Fruit fly (Drosophila melanogaster) whole organism, embryonic: ENCODE results near the gene CG46439.

Experiments
- Ada2b ChIP-seq: fragments of 200-800 bp; sonication (Bioruptor generic); IDR thresholded peaks from 2 replicates; pipeline ENCODE4 v1.3.6; 2022; ENCODE audit warnings: missing biosample characterization, missing genetic modification characterization
- Awh ChIP-seq: fragments of 200-800 bp; sonication (Bioruptor generic); IDR thresholded peaks from 2 replicates; pipeline ENCODE4, ENCODE4 v1.3.6; 2022; ENCODE audit warnings: missing biosample characterization, missing genetic modification characterization
- B-H2 ChIP-seq: fragments of 200-800 bp; sonication (Bioruptor generic); optimal IDR thresholded peaks from 2 replicates; lab custom pipeline; 2018; ENCODE audit warnings: missing biosample characterization, mild to moderate bottlenecking, missing genetic modification characterization
- Bdp1 ChIP-seq: fragments of 200-800 bp; sonication (Bioruptor generic); optimal IDR thresholded peaks from 3 replicates; lab custom pipeline; 2016; ENCODE audit warnings: missing biosample characterization, missing genetic modification characterization
- C15 ChIP-seq: fragments of 200-800 bp; sonication (Bioruptor generic); IDR thresholded peaks from 3 replicates; pipeline ENCODE4 v1.3.6; 2022; ENCODE audit warnings: missing biosample characterization, missing genetic modification characterization
- CG10147 ChIP-seq: fragments of 200-800 bp; sonication (Bioruptor generic); optimal IDR thresholded peaks from 2 replicates; lab custom pipeline; 2019; ENCODE audit warnings: missing biosample characterization, mild to moderate bottlenecking, missing genetic modification characterization, moderate library complexity
- CG10366 ChIP-seq: fragments of 200-800 bp; sonication (Bioruptor generic); IDR thresholded peaks from 2 replicates; pipeline ENCODE4 v1.3.6; 2022; ENCODE audit warnings: missing biosample characterization, missing genetic modification characterization
- CG10462 ChIP-seq: fragments of 200-800 bp; sonication (Bioruptor generic); optimal IDR thresholded peaks from 2 replicates; lab custom pipeline; 2016; ENCODE audit warnings: missing biosample characterization, missing genetic modification characterization
- CG10565 ChIP-seq: fragments of 200-800 bp; sonication (Bioruptor generic); optimal IDR thresholded peaks from 3 replicates; lab custom pipeline; 2016; ENCODE audit warnings: missing biosample characterization, mild to moderate bottlenecking, missing genetic modification characterization
- CG11085 ChIP-seq: fragments of 200-800 bp; sonication (Bioruptor generic); IDR thresholded peaks from 2 replicates; pipeline ENCODE4 v1.3.6; 2022; ENCODE audit warnings: missing biosample characterization, missing genetic modification characterization
- CG11695 ChIP-seq: fragments of 200-800 bp; sonication (Bioruptor generic); IDR thresholded peaks from 3 replicates; pipeline ENCODE4 v1.3.6; 2022; ENCODE audit warnings: missing biosample characterization, missing genetic modification characterization
- CG13894 ChIP-seq: fragments of 200-800 bp; sonication (Bioruptor generic); optimal IDR thresholded peaks from 3 replicates; lab custom pipeline; 2018; ENCODE audit warnings: missing biosample characterization, mild to moderate bottlenecking, missing genetic modification characterization, moderate library complexity
- CG15011 ChIP-seq: fragments of 200-800 bp; sonication (Bioruptor generic); optimal IDR thresholded peaks from 3 replicates; lab custom pipeline; 2018; ENCODE audit warnings: missing biosample characterization, mild to moderate bottlenecking, missing genetic modification characterization
- CG1602 ChIP-seq: fragments of 200-800 bp; sonication (Bioruptor generic); optimal IDR thresholded peaks from 3 replicates; lab custom pipeline; 2016; ENCODE audit warnings: missing biosample characterization, missing genetic modification characterization
- CG16813 ChIP-seq: fragments of 200-800 bp; sonication (Bioruptor generic); IDR thresholded peaks from 3 replicates; pipeline ENCODE4 v1.3.6; 2022; ENCODE audit warnings: missing biosample characterization, missing genetic modification characterization; ENCODE audit not compliant: partially characterized antibody
- CG17186 ChIP-seq: fragments of 200-800 bp; sonication (Bioruptor generic); optimal IDR thresholded peaks from 3 replicates; lab custom pipeline; 2017; ENCODE audit warnings: missing biosample characterization, missing genetic modification reagents, missing genetic modification characterization
- CG18476 ChIP-seq: fragments of 200-800 bp; sonication (Bioruptor generic); optimal IDR thresholded peaks from 2 replicates; lab custom pipeline; 2016; ENCODE audit warnings: missing biosample characterization, mild to moderate bottlenecking, missing genetic modification characterization
- CG18599 ChIP-seq: fragments of 200-800 bp; sonication (Bioruptor generic); optimal IDR thresholded peaks from 3 replicates; lab custom pipeline; 2017; ENCODE audit warnings: missing biosample characterization, missing genetic modification characterization, mild to moderate bottlenecking, moderate library complexity, missing genetic modification reagents
- CG3847 ChIP-seq: fragments of 200-800 bp; sonication (Bioruptor generic); IDR thresholded peaks from 2 replicates; pipeline ENCODE4 v1.3.6; 2022; ENCODE audit warnings: missing biosample characterization, missing genetic modification characterization
- CG4617 ChIP-seq: fragments of 200-800 bp; sonication (Bioruptor generic); optimal IDR thresholded peaks from 3 replicates; lab custom pipeline; 2016; ENCODE audit warnings: missing biosample characterization, missing genetic modification characterization, borderline replicate concordance
- CG7839 ChIP-seq: fragments of 200-800 bp; sonication (Bioruptor generic); optimal IDR thresholded peaks from 3 replicates; lab custom pipeline; 2018; ENCODE audit warnings: missing biosample characterization, mild to moderate bottlenecking, missing genetic modification characterization, moderate library complexity
- CG8478 ChIP-seq: fragments of >200 bp; optimal IDR thresholded peaks from 2 replicates; lab custom pipeline; 2018
- CG9876 ChIP-seq: fragments of 200-800 bp; sonication (Bioruptor generic); optimal IDR thresholded peaks from 2 replicates; lab custom pipeline; 2016; ENCODE audit warnings: missing biosample characterization, missing genetic modification characterization
- E2f1 ChIP-seq: fragments of 200-800 bp; sonication (Bioruptor generic); IDR thresholded peaks from 2 replicates; pipeline ENCODE4 v1.3.6; 2022; ENCODE audit warnings: missing biosample characterization, missing genetic modification characterization
- E2f2 ChIP-seq: fragments of 200-800 bp; sonication (Bioruptor generic); IDR thresholded peaks from 2 replicates; pipeline ENCODE4 v1.3.6; 2022; ENCODE audit warnings: missing biosample characterization, missing genetic modification characterization
- Ets65A ChIP-seq: fragments of 200-800 bp; sonication (Bioruptor generic); peaks from one replicate; lab custom pipeline; 2016; ENCODE audit warnings: missing biosample characterization, missing genetic modification characterization
- Gsc ChIP-seq: fragments of 200-800 bp; sonication (Bioruptor generic); IDR thresholded peaks from 2 replicates; pipeline ENCODE4 v1.3.6; 2022; ENCODE audit warnings: missing biosample characterization, missing genetic modification characterization
- HLHmδ ChIP-seq: fragments of 200-800 bp; sonication (Bioruptor generic); optimal IDR thresholded peaks from 2 replicates; lab custom pipeline; 2018; ENCODE audit warnings: missing biosample characterization, mild to moderate bottlenecking, missing genetic modification characterization, moderate library complexity
- Hand ChIP-seq: fragments of 200-800 bp; sonication (Bioruptor generic); optimal IDR thresholded peaks from 2 replicates; lab custom pipeline; 2017; ENCODE audit warnings: mild to moderate bottlenecking, missing biosample characterization, missing genetic modification reagents, missing genetic modification characterization
- NC2β ChIP-seq: fragments of 200-800 bp; sonication (Bioruptor generic); optimal IDR thresholded peaks from 2 replicates; lab custom pipeline; 2016; ENCODE audit warnings: missing biosample characterization, missing genetic modification characterization
- Poxn ChIP-seq: fragments of 200-800 bp; sonication (Bioruptor generic); IDR thresholded peaks from 2 replicates; pipeline ENCODE4 v1.3.6; 2022; ENCODE audit warnings: missing biosample characterization, missing genetic modification characterization
- Spps ChIP-seq: fragments of 200-800 bp; sonication (Bioruptor generic); optimal IDR thresholded peaks from 2 replicates; lab custom pipeline; 2018; ENCODE audit warnings: missing biosample characterization, mild to moderate bottlenecking, missing genetic modification characterization
- TFAM ChIP-seq: fragments of 200-800 bp; sonication (Bioruptor generic); optimal IDR thresholded peaks from 2 replicates; lab custom pipeline; 2017; ENCODE audit warnings: missing biosample characterization, missing genetic modification characterization, inconsistent platforms
- cad ChIP-seq: fragments of >200 bp; optimal IDR thresholded peaks from 2 replicates; lab custom pipeline; 2017; ENCODE audit warnings: missing biosample characterization, missing genetic modification characterization
- cg ChIP-seq: fragments of 200-800 bp; sonication (Bioruptor generic); optimal IDR thresholded peaks from 3 replicates; lab custom pipeline; 2019; ENCODE audit warnings: missing biosample characterization, mild to moderate bottlenecking, missing genetic modification characterization, moderate library complexity
- chif ChIP-seq, 2 experiments: fragments of 200-800 bp; sonication (Bioruptor generic); optimal IDR thresholded peaks; 3 replicates each; lab custom pipeline; 2016; ENCODE audit warnings: missing biosample characterization in 2 of 2, missing genetic modification characterization in 2 of 2
- ci ChIP-seq: fragments of 200-800 bp; sonication (Bioruptor generic); IDR thresholded peaks from 3 replicates; pipeline ENCODE4 v1.3.6; 2022; ENCODE audit warnings: missing biosample characterization, missing genetic modification characterization
- danr ChIP-seq: fragments of 200-800 bp; sonication (Bioruptor generic); IDR thresholded peaks from 2 replicates; pipeline ENCODE4 v1.3.6; 2022; ENCODE audit warnings: missing biosample characterization, missing genetic modification characterization
- gcm ChIP-seq: fragments of 200-800 bp; sonication (Bioruptor generic); optimal IDR thresholded peaks from 2 replicates; lab custom pipeline; 2019; ENCODE audit warnings: missing biosample characterization, mild to moderate bottlenecking, missing genetic modification characterization, moderate library complexity
- gro ChIP-seq: fragments of 200-800 bp; sonication (Bioruptor generic); optimal IDR thresholded peaks from 2 replicates; lab custom pipeline; 2016; ENCODE audit warnings: missing biosample characterization, missing genetic modification characterization
- gsb ChIP-seq: fragments of 200-800 bp; sonication (Bioruptor generic); IDR thresholded peaks from 2 replicates; pipeline ENCODE4 v1.3.6; 2022; ENCODE audit warnings: missing biosample characterization, missing genetic modification characterization
- hth ChIP-seq: fragments of >200 bp; optimal IDR thresholded peaks from 2 replicates; lab custom pipeline; 2017; ENCODE audit warnings: inconsistent platforms
- jigr1 ChIP-seq: fragments of 200-800 bp; sonication (Bioruptor generic); IDR thresholded peaks from 3 replicates; pipeline ENCODE4 v1.3.6; 2022; ENCODE audit warnings: missing biosample characterization, missing genetic modification characterization
- lola ChIP-seq, 3 experiments: fragments of >200 bp in 2 of 3; fragments of 200-800 bp in 1 of 3; sonication (Bioruptor generic) in 1 of 3; optimal IDR thresholded peaks; 2 replicates each; lab custom pipeline; 2017 to 2019; ENCODE audit warnings: missing biosample characterization in 3 of 3, missing genetic modification characterization in 3 of 3, mild to moderate bottlenecking in 1 of 3, moderate library complexity in 1 of 3
- nmo ChIP-seq: fragments of 200-800 bp; sonication (Bioruptor generic); optimal IDR thresholded peaks from 2 replicates; lab custom pipeline; 2018; ENCODE audit warnings: missing biosample characterization, mild to moderate bottlenecking, missing genetic modification characterization, moderate library complexity
- nom ChIP-seq: fragments of 200-800 bp; sonication (Bioruptor generic); optimal IDR thresholded peaks from 2 replicates; lab custom pipeline; 2017; ENCODE audit warnings: missing biosample characterization, missing genetic modification characterization, mild to moderate bottlenecking, moderate library complexity, missing genetic modification reagents
- odd ChIP-seq: fragments of 200-800 bp; sonication (Bioruptor generic); optimal IDR thresholded peaks from 2 replicates; lab custom pipeline; 2017; ENCODE audit warnings: missing biosample characterization, mild to moderate bottlenecking, missing genetic modification characterization
- pzg ChIP-seq: fragments of 200-800 bp; sonication (Bioruptor generic); optimal IDR thresholded peaks from 3 replicates; lab custom pipeline; 2018; ENCODE audit warnings: missing biosample characterization, mild to moderate bottlenecking, missing genetic modification characterization, moderate library complexity
- sens ChIP-seq: fragments of 200-800 bp; sonication (Bioruptor generic); peaks from one replicate; lab custom pipeline; 2016; ENCODE audit warnings: missing biosample characterization, missing genetic modification characterization
- sima ChIP-seq: fragments of 200-800 bp; sonication (Bioruptor generic); optimal IDR thresholded peaks from 2 replicates; lab custom pipeline; 2016; ENCODE audit warnings: missing biosample characterization, missing genetic modification characterization
- tin ChIP-seq: fragments of 200-800 bp; sonication (Bioruptor generic); optimal IDR thresholded peaks from 3 replicates; lab custom pipeline; 2016; ENCODE audit warnings: missing biosample characterization, missing genetic modification characterization
- ttk ChIP-seq: fragments of 200-800 bp; sonication (Bioruptor generic); IDR thresholded peaks from 2 replicates; pipeline ENCODE4 v2.1.2; 2022; ENCODE audit warnings: missing biosample characterization, missing genetic modification characterization
- unpg ChIP-seq: fragments of 200-800 bp; sonication (Bioruptor generic); optimal IDR thresholded peaks from 3 replicates; lab custom pipeline; 2018; ENCODE audit warnings: missing biosample characterization, mild to moderate bottlenecking, missing genetic modification characterization, moderate library complexity
- vvl ChIP-seq: fragments of 200-800 bp; sonication (Bioruptor generic); IDR thresholded peaks from 2 replicates; pipeline ENCODE4 v1.3.6; 2022; ENCODE audit warnings: missing biosample characterization, missing genetic modification characterization

Gene CG46439

dm6 chr3L:11085810-11086209 is 10.2 kb downstream of the CG46439 start (continued):
- TF ChIP-seq CG7839 (tag; lab: Kevin White, UChicago) (no peak), CG8478 (lab: Kevin White, UChicago) (no peak), Poxn (no peak), sima (GFP tag; lab: Kevin White, UChicago) (no peak), CG10147 (GFP tag; lab: Kevin White, UChicago) (no peak), CG13894 (tag; lab: Kevin White, UChicago) (no peak), hth (lab: Kevin White, UChicago) (no peak), CG9876 (GFP tag; lab: Kevin White, UChicago) (no peak), Ada2b (no peak), Awh (GFP tag; lab: Robert Waterston, UW) (no peak), Gsc (GFP tag; lab: Robert Waterston, UW) (no peak), Ets65A (no peak), gcm (GFP tag; lab: Kevin White, UChicago) (no peak), cg (GFP tag; lab: Kevin White, UChicago) (peak; percentile 46), ci (GFP tag; lab: Robert Waterston, UW) (no peak), TFAM (GFP tag; lab: Kevin White, UChicago) (no peak), odd (no peak), C15 (no peak), danr (no peak), CG10366 (GFP tag; lab: Robert Waterston, UW) (no peak), CG18599 (GFP tag; lab: Kevin White, UChicago) (no peak), Spps (tag; lab: Kevin White, UChicago) (no peak), jigr1 (GFP tag; lab: Robert Waterston, UW) (no peak), NC2β (GFP tag; lab: Kevin White, UChicago) (no peak), CG11695 (GFP tag; lab: Robert Waterston, UW) (no peak), CG17186 (no peak), CG4617 (no peak), nom (GFP tag; lab: Kevin White, UChicago) (no peak), gro (no peak), CG15011 (GFP tag; lab: Kevin White, UChicago) (no peak), CG10565 (GFP tag; lab: Kevin White, UChicago) (no peak), Bdp1 (GFP tag; lab: Kevin White, UChicago) (no peak), gsb (GFP tag; lab: Robert Waterston, UW) (no peak), nmo (GFP tag; lab: Kevin White, UChicago) (no peak), pzg (no peak), CG16813 (GFP tag; lab: Robert Waterston, UW) (no peak), chif (GFP tag; optimal IDR thresholded peaks at IDR 0.05; lab: Kevin White, UChicago) (no peak), CG1602 (no peak), B-H2 (GFP tag; lab: Kevin White, UChicago) (no peak), HLHmδ (GFP tag; lab: Kevin White, UChicago) (peak; percentile 28), CG11085 (GFP tag; lab: Robert Waterston, UW) (no peak), CG3847 (GFP tag; lab: Robert Waterston, UW) (no peak), vvl (GFP tag; lab: Robert Waterston, UW) (no peak), cad (no peak), E2f2 (GFP tag; lab: Robert Waterston, UW) (no peak), tin (no peak), ttk (no peak), CG18476 (GFP tag; lab: Kevin White, UChicago) (no peak), unpg (GFP tag; lab: Kevin White, UChicago) (no peak), lola (GFP tag; optimal IDR thresholded peaks at IDR 0.05; lab: Kevin White, UChicago) (no peak), CG10462 (no peak), E2f1 (GFP tag; lab: Robert Waterston, UW) (no peak), sens (GFP tag; lab: Kevin White, UChicago) (peak; percentile 59), Hand (GFP tag; lab: Kevin White, UChicago) (no peak)
